In the genomic region with DNA sequence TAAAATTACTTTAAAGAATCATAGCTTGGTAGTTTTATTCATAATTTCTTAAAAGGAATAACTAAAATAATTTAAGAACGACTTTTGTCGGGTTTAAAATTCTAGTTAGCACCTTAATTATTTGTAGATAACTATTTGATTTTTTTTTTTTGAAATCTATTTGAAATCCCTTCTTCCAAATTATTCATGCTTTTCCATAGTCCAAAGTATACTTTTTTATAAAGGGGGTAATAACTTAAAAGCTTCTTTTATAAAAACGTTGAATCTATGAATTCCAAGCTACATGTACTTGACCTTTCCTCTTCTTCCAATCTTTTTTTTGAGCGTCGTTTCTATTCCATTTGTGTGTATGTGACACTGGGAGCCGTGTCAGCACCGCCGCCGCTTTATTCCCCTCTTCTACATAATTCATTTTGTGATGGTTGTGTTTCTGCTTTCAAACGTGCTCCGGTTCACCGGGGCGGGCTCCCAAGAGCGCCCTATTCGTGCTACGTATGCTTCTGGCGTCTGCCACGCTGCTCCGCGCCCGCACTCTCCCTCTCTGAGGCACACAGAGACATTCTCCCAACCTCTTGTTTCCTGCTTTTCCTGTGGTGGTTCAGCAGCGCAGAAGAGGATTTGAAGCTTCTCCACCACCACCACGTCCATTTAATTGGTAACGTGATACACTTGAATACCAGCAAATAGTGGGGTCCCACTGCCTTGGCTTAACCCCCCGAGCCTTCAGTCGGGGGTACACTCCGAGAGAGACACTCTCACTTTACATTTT, we compare ENCODE assay signal across 1 worm cellular context.
TF ChIP-seq lines count a peak whose summit lies in the region.

No protein-coding gene starts in this region.

TF ChIP-seq in whole organism, L1 larva, 84 proteins besides CTCF, POLR2A, EP300 and RAD21 (continued from another document):
- no peak for TF ChIP-seq jun-1 (tag; optimal IDR thresholded peaks at IDR 0.05; lab: Kevin White, UChicago)
